Fruit fly (Drosophila melanogaster): ENCODE measurements around the gene Sulf1.

- TF ChIP-seq CG8478 (optimal IDR thresholded peaks at IDR 0.05) (no peak), CTCF (optimal IDR thresholded peaks at IDR 0.05) (no peak)
These were observed 58.2 kb downstream of the Sulf1 start for dm6 chr3R:16281033-16281680.
